Fruit fly (Drosophila melanogaster): ENCODE measurements around the gene CG32266.
A peak's percentile ranks its signal among the peaks of the same experiment; 100 is the strongest.

Gene CG32266

dm6 chr3L:3760395-3760997 lies 30.1 kb upstream of the CG32266 start:
- TF ChIP-seq NFAT (GFP tag; IDR thresholded peaks at IDR 0.05) (0 out of 2 replicates have a peak, but pooled peaks have one; percentile 17), phol (tag; optimal IDR thresholded peaks at IDR 0.05) (peak; percentile 0), CkIIα-i1 (GFP tag; IDR thresholded peaks at IDR 0.05) (no peak), vvl (GFP tag; IDR thresholded peaks at IDR 0.05) (peak; percentile 20; the same call in 1 of the 2 replicates), sqz (GFP tag; optimal IDR thresholded peaks at IDR 0.05) (no peak), sr (GFP tag; IDR thresholded peaks at IDR 0.05) (peak; percentile 56; the same call in 2 of the 3 replicates), CG17359 (tag; optimal IDR thresholded peaks at IDR 0.05) (peak; percentile 41), HLH4C (GFP tag; IDR thresholded peaks at IDR 0.05; ENCODE audit: partially characterized antibody) (no peak), slbo (GFP tag; IDR thresholded peaks at IDR 0.05) (peak; percentile 68), CG17385 (GFP tag; optimal IDR thresholded peaks at IDR 0.05) (peak; percentile 19), CG4424 (GFP tag; optimal IDR thresholded peaks at IDR 0.05) (peak; percentile 16), trh (GFP tag; optimal IDR thresholded peaks at IDR 0.05) (peak; percentile 17), CG7786 (GFP tag; optimal IDR thresholded peaks at IDR 0.05) (peak; percentile 10), CG11085 (GFP tag; IDR thresholded peaks at IDR 0.05) (0 out of 2 replicates have a peak, but pooled peaks have one; percentile 34), CG34422 (GFP tag; IDR thresholded peaks at IDR 0.05) (peak; percentile 41; the same call in 1 of the 3 replicates), zfh2 (GFP tag; optimal IDR thresholded peaks at IDR 0.05) (peak; percentile 12), al (GFP tag; IDR thresholded peaks at IDR 0.05) (peak; percentile 48; the same call in 1 of the 2 replicates), zfh1 (GFP tag; IDR thresholded peaks at IDR 0.05) (peak; percentile 46; the same call in 1 of the 3 replicates), CrebB (tag; optimal IDR thresholded peaks at IDR 0.05) (peak; percentile 19), CG7839 (tag; optimal IDR thresholded peaks at IDR 0.05) (peak; percentile 49), CG7556 (GFP tag; optimal IDR thresholded peaks at IDR 0.05) (peak; percentile 4), CG2889 (GFP tag; IDR thresholded peaks at IDR 0.05) (0 out of 3 replicates have a peak, but pooled peaks have one; percentile 16), yki (optimal IDR thresholded peaks at IDR 0.05) (no peak), fd102C (GFP tag; optimal IDR thresholded peaks at IDR 0.05) (no peak), CG13894 (tag; optimal IDR thresholded peaks at IDR 0.05) (peak; percentile 35), gro (GFP tag; optimal IDR thresholded peaks at IDR 0.05) (peak; percentile 55), CG11247 (GFP tag; IDR thresholded peaks at IDR 0.05) (peak; percentile 7; the same call in 1 of the 2 replicates), crol (GFP tag; IDR thresholded peaks at IDR 0.05) (peak; percentile 71), klu (GFP tag; IDR thresholded peaks at IDR 0.05) (no peak), Scr (GFP tag; IDR thresholded peaks at IDR 0.05; ENCODE audit: partially characterized antibody) (no peak), CG6854 (GFP tag; optimal IDR thresholded peaks at IDR 0.05) (peak; percentile 21), CG9609 (GFP tag; optimal IDR thresholded peaks at IDR 0.05) (no peak), pho (GFP tag; optimal IDR thresholded peaks at IDR 0.05) (peak; percentile 38), Hmr (GFP tag; optimal IDR thresholded peaks at IDR 0.05) (peak; percentile 39), dmrt99B (tag; optimal IDR thresholded peaks at IDR 0.05) (peak; percentile 43), Hand (GFP tag; optimal IDR thresholded peaks at IDR 0.05) (peak; percentile 37), slou (GFP tag; optimal IDR thresholded peaks at IDR 0.05) (peak; percentile 19), CG18011 (GFP tag; optimal IDR thresholded peaks at IDR 0.05) (no peak), CG12769 (tag; optimal IDR thresholded peaks at IDR 0.05) (peak; percentile 93), Hsf (GFP tag; optimal IDR thresholded peaks at IDR 0.05) (peak; percentile 19), CG18619 (GFP tag; optimal IDR thresholded peaks at IDR 0.05) (peak; percentile 20), CG10543 (GFP tag; optimal IDR thresholded peaks at IDR 0.05) (peak; percentile 49), Rfx (GFP tag; IDR thresholded peaks at IDR 0.05) (peak; percentile 71), CG7357 (GFP tag; IDR thresholded peaks at IDR 0.05) (0 out of 3 replicates have a peak, but pooled peaks have one; percentile 18), org-1 (GFP tag; optimal IDR thresholded peaks at IDR 0.05) (peak; percentile 29), CG15514 (GFP tag; optimal IDR thresholded peaks at IDR 0.05) (peak; percentile 33), E2f2 (GFP tag; IDR thresholded peaks at IDR 0.05) (no peak), CG32532 (GFP tag; IDR thresholded peaks at IDR 0.05) (peak; percentile 75), Mes4 (GFP tag; optimal IDR thresholded peaks at IDR 0.05) (no peak), CG2678 (tag; optimal IDR thresholded peaks at IDR 0.05) (peak; percentile 60)

Data from whole organism, embryonic.